Worm (Caenorhabditis elegans): ENCODE results near the gene fbxb-83.
"Not testable (repeated sequence)": the region's sequence is repeated elsewhere in the genome, so short reads cannot be mapped to it uniquely, and the experiment has no call there.

The fbxb-83 gene

ce11 chrIII:143121-143520 lies 1.9 kb downstream of the fbxb-83 start, which contains the start of gene fbxb-82:
fbxb-82 (minus strand) TSS chrIII:143221.
- TF ChIP-seq tab-1 (GFP tag; IDR thresholded peaks at IDR 0.05) (no peak), med-1 (GFP tag; optimal IDR thresholded peaks at IDR 0.05; ENCODE audit: insufficient read depth) (no peak), cog-1 (tag; optimal IDR thresholded peaks at IDR 0.05) (no peak), flt-1 (GFP tag; IDR thresholded peaks at IDR 0.05) (no peak), klf-2 (GFP tag; conservative IDR thresholded peaks at IDR 0.05) (no peak), ztf-23 (GFP tag; IDR thresholded peaks at IDR 0.05) (no peak), ref-1 (GFP tag; conservative IDR thresholded peaks at IDR 0.05) (no peak), ztf-29 (GFP tag; IDR thresholded peaks at IDR 0.05) (no peak), T22C8.4 (GFP tag; IDR thresholded peaks at IDR 0.05) (no peak)

ce11 chrIII:140904-141303 lies 4.1 kb downstream of the fbxb-83 start, which contains the start of gene fbxb-81:
fbxb-81 (minus strand) TSS chrIII:141217.
- TF ChIP-seq cog-1 (tag; optimal IDR thresholded peaks at IDR 0.05) (no peak), ztf-23 (GFP tag; IDR thresholded peaks at IDR 0.05) (no peak)

- TF ChIP-seq med-1 (GFP tag; optimal IDR thresholded peaks at IDR 0.05; ENCODE audit: insufficient read depth) (no peak), ref-1 (GFP tag; conservative IDR thresholded peaks at IDR 0.05) (no peak), ztf-29 (GFP tag; IDR thresholded peaks at IDR 0.05) (no peak), ztf-23 (GFP tag; IDR thresholded peaks at IDR 0.05) (no peak), flt-1 (GFP tag; IDR thresholded peaks at IDR 0.05) (no peak), klf-2 (GFP tag; conservative IDR thresholded peaks at IDR 0.05) (no peak), cog-1 (tag; optimal IDR thresholded peaks at IDR 0.05) (no peak), tab-1 (GFP tag; IDR thresholded peaks at IDR 0.05) (no peak), T22C8.4 (GFP tag; IDR thresholded peaks at IDR 0.05) (no peak)
Observed at ce11 chrIII:134194-134593, 10.8 kb downstream of the fbxb-83 start, which contains the start of gene pals-25. pals-25 (plus strand) TSS chrIII:134494.

- TF ChIP-seq T22C8.4 (GFP tag; IDR thresholded peaks at IDR 0.05) (no peak), ztf-29 (GFP tag; IDR thresholded peaks at IDR 0.05) (no peak), cog-1 (tag; optimal IDR thresholded peaks at IDR 0.05) (no peak), flt-1 (GFP tag; IDR thresholded peaks at IDR 0.05) (no peak), tab-1 (GFP tag; IDR thresholded peaks at IDR 0.05) (no peak), med-1 (GFP tag; optimal IDR thresholded peaks at IDR 0.05; ENCODE audit: insufficient read depth) (no peak), ref-1 (GFP tag; conservative IDR thresholded peaks at IDR 0.05) (no peak), klf-2 (GFP tag; conservative IDR thresholded peaks at IDR 0.05) (no peak), ztf-23 (GFP tag; IDR thresholded peaks at IDR 0.05) (no peak)
Observed at ce11 chrIII:132118-132517, 12.9 kb downstream of the fbxb-83 start, which contains the start of gene pals-22. pals-22 (plus strand) TSS chrIII:132418.

ce11 chrIII:131627-132026 lies 13.4 kb downstream of the fbxb-83 start:
- TF ChIP-seq klf-2 (GFP tag; conservative IDR thresholded peaks at IDR 0.05) (no peak), flt-1 (GFP tag; IDR thresholded peaks at IDR 0.05) (no peak), cog-1 (tag; optimal IDR thresholded peaks at IDR 0.05) (peak; percentile 5), med-1 (GFP tag; optimal IDR thresholded peaks at IDR 0.05; ENCODE audit: insufficient read depth) (no peak), ztf-23 (GFP tag; IDR thresholded peaks at IDR 0.05) (no peak)

ce11 chrIII:130650-131049 lies 14.4 kb downstream of the fbxb-83 start, which contains the start of the genes nhr-280 and C29F9.2:
nhr-280 (minus strand) TSS chrIII:130750.
C29F9.2 (plus strand) TSS chrIII:130947.
- no peak for TF ChIP-seq flt-1 (GFP tag; IDR thresholded peaks at IDR 0.05)
- no peak for TF ChIP-seq ztf-23 (GFP tag; IDR thresholded peaks at IDR 0.05)
- no peak for TF ChIP-seq klf-2 (GFP tag; conservative IDR thresholded peaks at IDR 0.05)
- no peak for TF ChIP-seq cog-1 (tag; optimal IDR thresholded peaks at IDR 0.05)
- no peak for TF ChIP-seq ztf-29 (GFP tag; IDR thresholded peaks at IDR 0.05)
- no peak for TF ChIP-seq tab-1 (GFP tag; IDR thresholded peaks at IDR 0.05)
- no peak for TF ChIP-seq T22C8.4 (GFP tag; IDR thresholded peaks at IDR 0.05)
- TF ChIP-seq med-1 (GFP tag; optimal IDR thresholded peaks at IDR 0.05; ENCODE audit: insufficient read depth) = no peak
- no peak for TF ChIP-seq ref-1 (GFP tag; conservative IDR thresholded peaks at IDR 0.05)

- no peak for TF ChIP-seq ref-1 (GFP tag; conservative IDR thresholded peaks at IDR 0.05)
- TF ChIP-seq klf-2 (GFP tag; conservative IDR thresholded peaks at IDR 0.05) = no peak
- TF ChIP-seq ztf-29 (GFP tag; IDR thresholded peaks at IDR 0.05) = no peak
- TF ChIP-seq T22C8.4 (GFP tag; IDR thresholded peaks at IDR 0.05) = no peak
- TF ChIP-seq ztf-23 (GFP tag; IDR thresholded peaks at IDR 0.05) = no peak
- no peak for TF ChIP-seq tab-1 (GFP tag; IDR thresholded peaks at IDR 0.05)
- no peak for TF ChIP-seq med-1 (GFP tag; optimal IDR thresholded peaks at IDR 0.05; ENCODE audit: insufficient read depth)
- no peak for TF ChIP-seq flt-1 (GFP tag; IDR thresholded peaks at IDR 0.05)
- no peak for TF ChIP-seq cog-1 (tag; optimal IDR thresholded peaks at IDR 0.05)
Observed at ce11 chrIII:124478-124877, 20.5 kb downstream of the fbxb-83 start, which contains the start of gene pals-23. pals-23 (plus strand) TSS chrIII:124778.

- TF ChIP-seq cog-1 (tag; optimal IDR thresholded peaks at IDR 0.05); flt-1 (GFP tag; IDR thresholded peaks at IDR 0.05); T22C8.4 (GFP tag; IDR thresholded peaks at IDR 0.05): not testable (repeated sequence)
Observed at ce11 chrIII:121983-122449, 23.0 kb downstream of the fbxb-83 start, which contains the start of gene C29F9.12. C29F9.12 (minus strand) TSS chrIII:122033.

ce11 chrIII:120199-120598 lies 24.8 kb downstream of the fbxb-83 start, which contains the start of gene pals-24:
pals-24 (plus strand) TSS chrIII:120435.
- no peak for TF ChIP-seq flt-1 (GFP tag; IDR thresholded peaks at IDR 0.05)
- no peak for TF ChIP-seq cog-1 (tag; optimal IDR thresholded peaks at IDR 0.05)
- TF ChIP-seq ztf-23 (GFP tag; IDR thresholded peaks at IDR 0.05) = no peak
- no peak for TF ChIP-seq ref-1 (GFP tag; conservative IDR thresholded peaks at IDR 0.05)
- no peak for TF ChIP-seq T22C8.4 (GFP tag; IDR thresholded peaks at IDR 0.05)
- TF ChIP-seq ztf-29 (GFP tag; IDR thresholded peaks at IDR 0.05) = no peak
- no peak for TF ChIP-seq tab-1 (GFP tag; IDR thresholded peaks at IDR 0.05)
- no peak for TF ChIP-seq med-1 (GFP tag; optimal IDR thresholded peaks at IDR 0.05; ENCODE audit: insufficient read depth)
- no peak for TF ChIP-seq klf-2 (GFP tag; conservative IDR thresholded peaks at IDR 0.05)

ce11 chrIII:117857-118256 lies 27.2 kb downstream of the fbxb-83 start:
- TF ChIP-seq ztf-29 (GFP tag; IDR thresholded peaks at IDR 0.05) (no peak), flt-1 (GFP tag; IDR thresholded peaks at IDR 0.05) (no peak), med-1 (GFP tag; optimal IDR thresholded peaks at IDR 0.05; ENCODE audit: insufficient read depth) (no peak), cog-1 (tag; optimal IDR thresholded peaks at IDR 0.05) (no peak), tab-1 (GFP tag; IDR thresholded peaks at IDR 0.05) (no peak), klf-2 (GFP tag; conservative IDR thresholded peaks at IDR 0.05) (no peak), ztf-23 (GFP tag; IDR thresholded peaks at IDR 0.05) (no peak), ref-1 (GFP tag; conservative IDR thresholded peaks at IDR 0.05) (no peak), T22C8.4 (GFP tag; IDR thresholded peaks at IDR 0.05) (no peak)

Measured in whole organism, midembryonic.